Fruit fly (Drosophila melanogaster) whole organism, embryonic: ENCODE results near the gene enc.

Experiments
- Atf3 ChIP-seq: fragments of 200-800 bp; sonication (Bioruptor generic); optimal IDR thresholded peaks from 3 replicates; lab custom pipeline; 2016; ENCODE audit warnings: missing biosample characterization, missing genetic modification characterization
- Blimp-1 ChIP-seq: fragments of 200-800 bp; sonication (Bioruptor generic); optimal IDR thresholded peaks from 3 replicates; lab custom pipeline; 2018; ENCODE audit warnings: missing biosample characterization, missing genetic modification characterization, mild to moderate bottlenecking, moderate library complexity, missing genetic modification reagents
- Bteb2 ChIP-seq: fragments of 200-800 bp; sonication (Bioruptor generic); optimal IDR thresholded peaks from 2 replicates; lab custom pipeline; 2016; ENCODE audit warnings: missing biosample characterization, missing genetic modification characterization
- CG11695 ChIP-seq: fragments of 200-800 bp; sonication (Bioruptor generic); IDR thresholded peaks from 3 replicates; pipeline ENCODE4 v1.3.6; 2022; ENCODE audit warnings: missing biosample characterization, missing genetic modification characterization
- CG12659 ChIP-seq: fragments of 200-800 bp; sonication (Bioruptor generic); optimal IDR thresholded peaks from 3 replicates; lab custom pipeline; 2017; ENCODE audit warnings: mild to moderate bottlenecking, missing biosample characterization, missing genetic modification reagents, missing genetic modification characterization
- CG12744 ChIP-seq: fragments of 200-800 bp; sonication (Bioruptor generic); optimal IDR thresholded peaks from 2 replicates; lab custom pipeline; 2016; ENCODE audit warnings: missing biosample characterization, missing genetic modification characterization
- CG13624 ChIP-seq: fragments of 200-800 bp; sonication (Bioruptor generic); optimal IDR thresholded peaks from 2 replicates; lab custom pipeline; 2016; ENCODE audit warnings: missing biosample characterization, missing genetic modification characterization
- CG15514 ChIP-seq: fragments of 200-800 bp; sonication (Bioruptor generic); optimal IDR thresholded peaks from 3 replicates; lab custom pipeline; 2017; ENCODE audit warnings: missing biosample characterization, missing genetic modification characterization, mild to moderate bottlenecking, moderate library complexity, missing genetic modification reagents
- CG15696 ChIP-seq: fragments of 200-800 bp; sonication (Bioruptor generic); optimal IDR thresholded peaks from 2 replicates; lab custom pipeline; 2019; ENCODE audit warnings: missing biosample characterization, mild to moderate bottlenecking, missing genetic modification characterization, moderate library complexity
- CG16813 ChIP-seq: fragments of 200-800 bp; sonication (Bioruptor generic); IDR thresholded peaks from 3 replicates; pipeline ENCODE4 v1.3.6; 2022; ENCODE audit warnings: missing biosample characterization, missing genetic modification characterization; ENCODE audit not compliant: partially characterized antibody
- CG17359 ChIP-seq: fragments of 200-800 bp; sonication (Bioruptor generic); optimal IDR thresholded peaks from 3 replicates; lab custom pipeline; 2018; ENCODE audit warnings: missing biosample characterization, mild to moderate bottlenecking, missing genetic modification characterization, moderate library complexity
- CG17361 ChIP-seq: fragments of 200-800 bp; sonication (Bioruptor generic); IDR thresholded peaks from 3 replicates; pipeline ENCODE4 v1.3.6; 2022; ENCODE audit warnings: missing biosample characterization, missing genetic modification characterization
- CG2129 ChIP-seq: fragments of 200-800 bp; sonication (Bioruptor generic); IDR thresholded peaks from 2 replicates; pipeline ENCODE4 v1.3.6; 2022; ENCODE audit warnings: missing biosample characterization, missing genetic modification characterization; ENCODE audit not compliant: partially characterized antibody
- CG3065 ChIP-seq: fragments of 200-800 bp; sonication (Bioruptor generic); optimal IDR thresholded peaks from 2 replicates; lab custom pipeline; 2016; ENCODE audit warnings: missing biosample characterization, missing genetic modification characterization
- CG3407 ChIP-seq: fragments of 200-800 bp; sonication (Bioruptor generic); optimal IDR thresholded peaks from 2 replicates; lab custom pipeline; 2018; ENCODE audit warnings: missing biosample characterization, mild to moderate bottlenecking, missing genetic modification characterization
- CG42726 ChIP-seq: fragments of 200-800 bp; sonication (Bioruptor generic); IDR thresholded peaks from 2 replicates; pipeline ENCODE4 v1.3.6; 2022; ENCODE audit warnings: missing biosample characterization, missing genetic modification characterization; ENCODE audit not compliant: partially characterized antibody
- CG4328 ChIP-seq: fragments of 200-800 bp; sonication (Bioruptor generic); optimal IDR thresholded peaks from 3 replicates; lab custom pipeline; 2017; ENCODE audit warnings: missing biosample characterization, missing genetic modification reagents, missing genetic modification characterization
- CG5180 ChIP-seq: fragments of 200-800 bp; sonication (Bioruptor generic); optimal IDR thresholded peaks from 3 replicates; lab custom pipeline; 2017; ENCODE audit warnings: missing biosample characterization, missing genetic modification characterization, mild to moderate bottlenecking, moderate library complexity, missing genetic modification reagents
- CG7556 ChIP-seq: fragments of 200-800 bp; sonication (Bioruptor generic); optimal IDR thresholded peaks from 2 replicates; lab custom pipeline; 2017; ENCODE audit warnings: missing biosample characterization, mild to moderate bottlenecking, missing genetic modification characterization
- Dbx ChIP-seq: fragments of 200-800 bp; sonication (Bioruptor generic); IDR thresholded peaks from 3 replicates; pipeline ENCODE4 v1.3.6; 2022; ENCODE audit warnings: missing biosample characterization, missing genetic modification characterization
- Doc2 ChIP-seq: fragments of 200-800 bp; sonication (Bioruptor generic); IDR thresholded peaks from 2 replicates; pipeline ENCODE4 v1.3.6; 2022; ENCODE audit warnings: missing biosample characterization, missing genetic modification characterization
- HmgD ChIP-seq: fragments of 200-800 bp; sonication (Bioruptor generic); optimal IDR thresholded peaks from 3 replicates; lab custom pipeline; 2016; ENCODE audit warnings: missing biosample characterization, missing genetic modification characterization
- Hr3 ChIP-seq: fragments of 200-800 bp; sonication (Bioruptor generic); optimal IDR thresholded peaks from 3 replicates; lab custom pipeline; 2016; ENCODE audit warnings: missing biosample characterization, missing genetic modification characterization
- Hr51 ChIP-seq, 2 experiments: fragments of 200-800 bp; sonication (Bioruptor generic); optimal IDR thresholded peaks; 2 replicates in 1 of 2; 3 replicates in 1 of 2; lab custom pipeline; 2016 to 2018; ENCODE audit warnings: missing biosample characterization in 2 of 2, missing genetic modification characterization in 2 of 2, mild to moderate bottlenecking in 1 of 2, moderate library complexity in 1 of 2
- Lpt ChIP-seq: fragments of >200 bp; optimal IDR thresholded peaks from 2 replicates; lab custom pipeline; 2018; ENCODE audit warnings: missing biosample characterization, missing genetic modification characterization
- Oaz ChIP-seq: fragments of 200-800 bp; sonication (Bioruptor generic); IDR thresholded peaks from 2 replicates; pipeline ENCODE4 v1.3.6; 2022; ENCODE audit warnings: missing biosample characterization, missing genetic modification characterization
- Six4 ChIP-seq: fragments of 200-800 bp; sonication (Bioruptor generic); optimal IDR thresholded peaks from 2 replicates; lab custom pipeline; 2016; ENCODE audit warnings: missing biosample characterization, missing genetic modification characterization
- Sry-δ ChIP-seq: fragments of 200-800 bp; sonication (Bioruptor generic); optimal IDR thresholded peaks from 2 replicates; lab custom pipeline; 2016; ENCODE audit warnings: missing biosample characterization, missing genetic modification characterization
- Trl ChIP-seq, 3 experiments: fragments of >200 bp in 2 of 3; fragments of 200-800 bp in 1 of 3; sonication (Bioruptor generic) in 1 of 3; optimal IDR thresholded peaks; 2 replicates in 1 of 3; 3 replicates in 2 of 3; lab custom pipeline; 2016 to 2017; ENCODE audit warnings: missing biosample characterization in 1 of 3, missing genetic modification characterization in 1 of 3
- ap ChIP-seq: fragments of 200-800 bp; sonication (Bioruptor generic); IDR thresholded peaks from 2 replicates; pipeline ENCODE4 v1.3.6; 2022; ENCODE audit warnings: missing biosample characterization, missing genetic modification characterization
- bowl ChIP-seq: fragments of 200-800 bp; sonication (Bioruptor generic); IDR thresholded peaks from 2 replicates; pipeline ENCODE4 v1.3.6; 2022; ENCODE audit warnings: missing biosample characterization, missing genetic modification characterization
- bsh ChIP-seq, 2 experiments: fragments of 200-800 bp; sonication (Bioruptor generic); optimal IDR thresholded peaks; 2 replicates each; lab custom pipeline; 2017 to 2018; ENCODE audit warnings: mild to moderate bottlenecking in 2 of 2, missing biosample characterization in 2 of 2, missing genetic modification characterization in 2 of 2, moderate library complexity in 1 of 2
- caup ChIP-seq: fragments of 200-800 bp; sonication (Bioruptor generic); optimal IDR thresholded peaks from 3 replicates; lab custom pipeline; 2017; ENCODE audit warnings: missing biosample characterization, mild to moderate bottlenecking, missing genetic modification characterization, moderate library complexity; ENCODE audit not compliant: severe bottlenecking
- chm ChIP-seq: fragments of 200-800 bp; sonication (Bioruptor generic); IDR thresholded peaks from 2 replicates; pipeline ENCODE4 v1.3.6; 2022; ENCODE audit warnings: missing biosample characterization, missing genetic modification characterization
- ems ChIP-seq: fragments of 200-800 bp; sonication (Bioruptor generic); optimal IDR thresholded peaks from 3 replicates; lab custom pipeline; 2016; ENCODE audit warnings: missing biosample characterization, missing genetic modification characterization
- gcm ChIP-seq: fragments of 200-800 bp; sonication (Bioruptor generic); optimal IDR thresholded peaks from 2 replicates; lab custom pipeline; 2019; ENCODE audit warnings: missing biosample characterization, mild to moderate bottlenecking, missing genetic modification characterization, moderate library complexity
- grn ChIP-seq: fragments of 200-800 bp; sonication (Bioruptor generic); optimal IDR thresholded peaks from 3 replicates; lab custom pipeline; 2017; ENCODE audit warnings: missing biosample characterization, missing genetic modification characterization
- hth ChIP-seq: fragments of >200 bp; optimal IDR thresholded peaks from 2 replicates; lab custom pipeline; 2017; ENCODE audit warnings: inconsistent platforms
- jing ChIP-seq: fragments of 200-800 bp; sonication (Bioruptor generic); optimal IDR thresholded peaks from 2 replicates; lab custom pipeline; 2018; ENCODE audit warnings: missing biosample characterization, mild to moderate bottlenecking, missing genetic modification characterization
- lola ChIP-seq, 3 experiments: fragments of >200 bp in 2 of 3; fragments of 200-800 bp in 1 of 3; sonication (Bioruptor generic) in 1 of 3; optimal IDR thresholded peaks; 2 replicates each; lab custom pipeline; 2017 to 2019; ENCODE audit warnings: missing biosample characterization in 3 of 3, missing genetic modification characterization in 3 of 3, mild to moderate bottlenecking in 1 of 3, moderate library complexity in 1 of 3
- mld ChIP-seq: fragments of 200-800 bp; sonication (Bioruptor generic); IDR thresholded peaks from 3 replicates; pipeline ENCODE4 v1.3.6; 2022; ENCODE audit warnings: missing biosample characterization, missing genetic modification characterization; ENCODE audit not compliant: partially characterized antibody
- otp ChIP-seq: fragments of 200-800 bp; sonication (Bioruptor generic); IDR thresholded peaks from 3 replicates; pipeline ENCODE4, ENCODE4 v1.3.6; 2022; ENCODE audit warnings: missing biosample characterization, missing genetic modification characterization
- p53 ChIP-seq: fragments of 200-800 bp; sonication (Bioruptor generic); optimal IDR thresholded peaks from 2 replicates; lab custom pipeline; 2016; ENCODE audit warnings: missing biosample characterization, missing genetic modification characterization
- prd ChIP-seq, 3 experiments: fragments of >200 bp in 2 of 3; fragments of 200-800 bp in 1 of 3; sonication (Bioruptor generic) in 1 of 3; optimal IDR thresholded peaks in 2 of 3; IDR thresholded peaks in 1 of 3; 2 replicates in 2 of 3; 3 replicates in 1 of 3; pipeline versions ENCODE4 v1.3.6 to Lab custom; 2017 to 2022; ENCODE audit warnings: missing biosample characterization in 1 of 3, missing genetic modification characterization in 1 of 3
- sna ChIP-seq: fragments of 200-800 bp; sonication (Bioruptor generic); IDR thresholded peaks from 2 replicates; pipeline ENCODE4 v1.3.6; 2022; ENCODE audit warnings: missing biosample characterization, missing genetic modification characterization; ENCODE audit not compliant: partially characterized antibody
- so ChIP-seq: fragments of 200-800 bp; sonication (Bioruptor generic); IDR thresholded peaks from 3 replicates; pipeline ENCODE4 v1.3.6; 2022; ENCODE audit warnings: missing biosample characterization, missing genetic modification characterization
- stc ChIP-seq: fragments of 200-800 bp; sonication (Bioruptor generic); IDR thresholded peaks from 2 replicates; pipeline ENCODE4 v1.3.6; 2022; ENCODE audit warnings: missing biosample characterization, missing genetic modification characterization
- tap ChIP-seq: fragments of 200-800 bp; optimal IDR thresholded peaks from 3 replicates; lab custom pipeline; 2019; ENCODE audit warnings: missing biosample characterization, mild to moderate bottlenecking, missing genetic modification characterization, moderate library complexity
- usp ChIP-seq: fragments of >200 bp; optimal IDR thresholded peaks from 2 replicates; lab custom pipeline; 2017; ENCODE audit warnings: missing biosample characterization, missing genetic modification characterization

The enc gene

DNA sequence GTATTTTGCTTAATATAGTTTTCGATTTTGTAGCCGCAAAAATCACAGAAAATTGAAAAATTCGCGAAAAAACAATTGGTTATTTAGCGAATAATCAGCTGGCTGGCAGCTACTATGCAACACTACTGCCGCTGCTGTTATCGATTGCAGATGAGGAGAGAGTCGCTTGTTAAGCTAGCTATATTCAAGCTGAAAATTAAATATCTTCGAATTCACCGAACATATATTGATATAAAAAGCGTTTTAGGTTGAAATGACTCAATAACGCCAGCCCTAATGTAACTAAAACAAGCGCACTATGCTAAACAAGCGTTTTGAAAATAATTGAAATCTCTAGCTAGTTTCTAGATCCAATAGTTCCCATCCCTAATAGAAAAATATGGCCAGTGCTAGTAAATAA, 12.1 kb upstream of the enc start, which contains the start of the genes CG32264, ntc and IntS10 (continued):
- TF ChIP-seq CG15514 (GFP tag; lab: Kevin White, UChicago), result peak; percentile 78
- TF ChIP-seq CG11695 (GFP tag; lab: Robert Waterston, UW), result no peak
- TF ChIP-seq Dbx (GFP tag; lab: Robert Waterston, UW), result peak; percentile 87; the same call in 2 of the 3 replicates
- TF ChIP-seq Hr3 (GFP tag; lab: Kevin White, UChicago), result peak; percentile 65
- TF ChIP-seq Doc2, result no peak
- TF ChIP-seq so (GFP tag; lab: Robert Waterston, UW), result no peak
- peak; percentile 89 for TF ChIP-seq CG13624 (GFP tag; lab: Kevin White, UChicago)
- TF ChIP-seq CG12659 (GFP tag; lab: Kevin White, UChicago), result peak; percentile 85
- no peak for TF ChIP-seq CG3407 (GFP tag; lab: Kevin White, UChicago)
- TF ChIP-seq CG5180 (GFP tag; lab: Kevin White, UChicago), result no peak
- TF ChIP-seq CG17359 (tag; lab: Kevin White, UChicago), result peak; percentile 45
- peak; percentile 46 for TF ChIP-seq CG2129 (GFP tag; lab: Robert Waterston, UW)
- no peak for TF ChIP-seq otp
- TF ChIP-seq Sry-δ (GFP tag; lab: Kevin White, UChicago), result peak; percentile 91
- no peak for TF ChIP-seq stc
- peak; percentile 48 for TF ChIP-seq CG15696 (tag; lab: Kevin White, UChicago)
- TF ChIP-seq CG16813 (GFP tag; lab: Robert Waterston, UW), result peak; percentile 42; the same call in 2 of the 3 replicates
- TF ChIP-seq ems (GFP tag; lab: Kevin White, UChicago), result peak; percentile 16
- peak; percentile 69 for TF ChIP-seq sna
- TF ChIP-seq jing (GFP tag; lab: Kevin White, UChicago), result peak; percentile 47
- TF ChIP-seq hth (lab: Kevin White, UChicago), result no peak
- 0 out of 3 replicates have a peak, but pooled peaks have one; percentile 19 for TF ChIP-seq CG17361 (GFP tag; lab: Robert Waterston, UW)
- TF ChIP-seq Atf3 (GFP tag; lab: Kevin White, UChicago), result peak; percentile 59
- peak; percentile 72 for TF ChIP-seq Bteb2 (GFP tag; lab: Kevin White, UChicago)
- peak; percentile 47 for TF ChIP-seq CG7556 (GFP tag; lab: Kevin White, UChicago)
- 0 out of 2 replicates have a peak, but pooled peaks have one; percentile 20 for TF ChIP-seq Oaz (GFP tag; lab: Robert Waterston, UW)
- peak in 1 of 2 experiments; percentile 73 for TF ChIP-seq Hr51 (GFP tag; optimal IDR thresholded peaks at IDR 0.05; lab: Kevin White, UChicago)
- peak in 1 of 2 experiments; percentile 63 for TF ChIP-seq bsh (GFP tag; optimal IDR thresholded peaks at IDR 0.05; lab: Kevin White, UChicago)
- no peak for TF ChIP-seq grn (GFP tag; lab: Kevin White, UChicago)
- TF ChIP-seq usp, result no peak
- no peak for TF ChIP-seq mld
- peak; percentile 51 for TF ChIP-seq CG12744 (GFP tag; lab: Kevin White, UChicago)
- no peak for TF ChIP-seq Lpt (GFP tag; lab: Kevin White, UChicago)
- no peak for TF ChIP-seq prd (optimal IDR thresholded peaks at IDR 0.05; lab: Kevin White, UChicago)
- TF ChIP-seq prd (GFP tag; IDR thresholded peaks at IDR 0.05; lab: Robert Waterston, UW), result peak; percentile 67
- no peak for TF ChIP-seq CG42726
- TF ChIP-seq Trl (optimal IDR thresholded peaks at IDR 0.05; lab: Kevin White, UChicago), result no peak
- peak; percentile 78 for TF ChIP-seq Trl (GFP tag; optimal IDR thresholded peaks at IDR 0.05; lab: Kevin White, UChicago)
- peak; percentile 49 for TF ChIP-seq CG4328 (GFP tag; lab: Kevin White, UChicago)
- TF ChIP-seq Blimp-1 (GFP tag; lab: Kevin White, UChicago), result no peak
- TF ChIP-seq caup (GFP tag; lab: Kevin White, UChicago), result peak; percentile 77
- TF ChIP-seq lola (GFP tag; optimal IDR thresholded peaks at IDR 0.05; lab: Kevin White, UChicago), result peak in 1 of 3 experiments; percentile 58
- TF ChIP-seq gcm, result no peak
- peak; percentile 21; the same call in 1 of the 2 replicates for TF ChIP-seq ap
- TF ChIP-seq p53 (GFP tag; lab: Kevin White, UChicago), result peak; percentile 19
- TF ChIP-seq bowl (GFP tag; lab: Robert Waterston, UW), result no peak
- peak; percentile 45 for TF ChIP-seq Six4 (GFP tag; lab: Kevin White, UChicago)
- TF ChIP-seq CG3065 (GFP tag; lab: Kevin White, UChicago), result peak; percentile 22
- TF ChIP-seq chm (GFP tag; lab: Robert Waterston, UW), result no peak
- TF ChIP-seq HmgD (GFP tag; lab: Kevin White, UChicago), result peak; percentile 81
- TF ChIP-seq tap, result no peak
